Fruit fly (Drosophila melanogaster) whole organism, embryonic: ENCODE data around the gene CG8312.
A peak's percentile ranks its signal among the peaks of the same experiment; 100 is the strongest.

Experiments
- ATbp ChIP-seq: fragments of 200-800 bp; sonication (Bioruptor generic); optimal IDR thresholded peaks from 2 replicates; lab custom pipeline; 2017; ENCODE audit warnings: missing biosample characterization, mild to moderate bottlenecking, missing genetic modification characterization, missing genetic modification reagents
- Abd-B ChIP-seq: fragments of 200-800 bp; sonication (Bioruptor generic); optimal IDR thresholded peaks from 2 replicates; lab custom pipeline; 2018; ENCODE audit warnings: missing biosample characterization, mild to moderate bottlenecking, missing genetic modification characterization, moderate library complexity
- B-H2 ChIP-seq: fragments of 200-800 bp; sonication (Bioruptor generic); optimal IDR thresholded peaks from 2 replicates; lab custom pipeline; 2018; ENCODE audit warnings: missing biosample characterization, mild to moderate bottlenecking, missing genetic modification characterization
- CG12391 ChIP-seq: fragments of 200-800 bp; sonication (Bioruptor generic); optimal IDR thresholded peaks from 3 replicates; lab custom pipeline; 2018; ENCODE audit warnings: missing biosample characterization, mild to moderate bottlenecking, missing genetic modification characterization, moderate library complexity
- CG12659 ChIP-seq: fragments of 200-800 bp; sonication (Bioruptor generic); optimal IDR thresholded peaks from 3 replicates; lab custom pipeline; 2017; ENCODE audit warnings: mild to moderate bottlenecking, missing biosample characterization, missing genetic modification reagents, missing genetic modification characterization
- CG12769 ChIP-seq: fragments of 200-800 bp; sonication (Bioruptor generic); optimal IDR thresholded peaks from 2 replicates; lab custom pipeline; 2019; ENCODE audit warnings: missing biosample characterization, mild to moderate bottlenecking, missing genetic modification characterization, moderate library complexity
- CG15479 ChIP-seq: fragments of 200-800 bp; sonication (Bioruptor generic); optimal IDR thresholded peaks from 3 replicates; lab custom pipeline; 2019; ENCODE audit warnings: missing biosample characterization, mild to moderate bottlenecking, missing genetic modification characterization, moderate library complexity
- CG1602 ChIP-seq: fragments of 200-800 bp; sonication (Bioruptor generic); optimal IDR thresholded peaks from 3 replicates; lab custom pipeline; 2016; ENCODE audit warnings: missing biosample characterization, missing genetic modification characterization
- CG1647 ChIP-seq: fragments of 200-800 bp; sonication (Bioruptor generic); optimal IDR thresholded peaks from 3 replicates; lab custom pipeline; 2016; ENCODE audit warnings: missing biosample characterization, missing genetic modification characterization
- CG16815 ChIP-seq: fragments of 200-800 bp; sonication (Bioruptor generic); optimal IDR thresholded peaks from 3 replicates; lab custom pipeline; 2017; ENCODE audit warnings: missing biosample characterization, mild to moderate bottlenecking, missing genetic modification characterization
- CG18476 ChIP-seq: fragments of 200-800 bp; sonication (Bioruptor generic); optimal IDR thresholded peaks from 2 replicates; lab custom pipeline; 2016; ENCODE audit warnings: missing biosample characterization, mild to moderate bottlenecking, missing genetic modification characterization
- CG4730 ChIP-seq: fragments of 200-800 bp; sonication (Bioruptor generic); IDR thresholded peaks from 2 replicates; pipeline ENCODE4 v1.3.6; 2022; ENCODE audit warnings: missing biosample characterization, missing genetic modification characterization
- CG4820 ChIP-seq: fragments of 200-800 bp; sonication (Bioruptor generic); optimal IDR thresholded peaks from 3 replicates; lab custom pipeline; 2016; ENCODE audit warnings: missing biosample characterization, missing genetic modification characterization
- CG5245 ChIP-seq: fragments of 200-800 bp; sonication (Bioruptor generic); optimal IDR thresholded peaks from 3 replicates; lab custom pipeline; 2016; ENCODE audit warnings: missing biosample characterization, missing genetic modification characterization
- CG8478 ChIP-seq: fragments of >200 bp; optimal IDR thresholded peaks from 2 replicates; lab custom pipeline; 2018
- CTCF ChIP-seq: fragments of 200-800 bp; sonication (Bioruptor generic); optimal IDR thresholded peaks from 2 replicates; lab custom pipeline; 2017; ENCODE audit warnings: missing biosample characterization, mild to moderate bottlenecking, missing genetic modification characterization, moderate library complexity
- CrebB ChIP-seq: fragments of 200-800 bp; sonication (Bioruptor generic); optimal IDR thresholded peaks from 3 replicates; lab custom pipeline; 2018; ENCODE audit warnings: missing biosample characterization, mild to moderate bottlenecking, missing genetic modification characterization
- Doc2 ChIP-seq: fragments of 200-800 bp; sonication (Bioruptor generic); IDR thresholded peaks from 2 replicates; pipeline ENCODE4 v1.3.6; 2022; ENCODE audit warnings: missing biosample characterization, missing genetic modification characterization
- Ets65A ChIP-seq: fragments of 200-800 bp; sonication (Bioruptor generic); peaks from one replicate; lab custom pipeline; 2016; ENCODE audit warnings: missing biosample characterization, missing genetic modification characterization
- H15 ChIP-seq: fragments of 200-800 bp; sonication (Bioruptor generic); IDR thresholded peaks from 3 replicates; pipeline ENCODE4 v1.3.6; 2022; ENCODE audit warnings: missing biosample characterization, missing genetic modification characterization
- HmgZ ChIP-seq: fragments of 200-800 bp; sonication (Bioruptor generic); optimal IDR thresholded peaks from 2 replicates; lab custom pipeline; 2018; ENCODE audit warnings: missing biosample characterization, mild to moderate bottlenecking, missing genetic modification characterization
- Hmr ChIP-seq: fragments of 200-800 bp; sonication (Bioruptor generic); optimal IDR thresholded peaks from 3 replicates; lab custom pipeline; 2017; ENCODE audit warnings: mild to moderate bottlenecking, missing biosample characterization, missing genetic modification reagents, missing genetic modification characterization
- Lim3 ChIP-seq: fragments of 200-800 bp; sonication (Bioruptor generic); IDR thresholded peaks from 2 replicates; pipeline ENCODE4 v1.3.6; 2022; ENCODE audit warnings: missing biosample characterization, missing genetic modification characterization
- NFAT ChIP-seq: fragments of 200-800 bp; sonication (Bioruptor generic); IDR thresholded peaks from 2 replicates; pipeline ENCODE4 v1.3.6; 2022; ENCODE audit warnings: missing biosample characterization, missing genetic modification characterization
- Oaz ChIP-seq: fragments of 200-800 bp; sonication (Bioruptor generic); IDR thresholded peaks from 2 replicates; pipeline ENCODE4 v1.3.6; 2022; ENCODE audit warnings: missing biosample characterization, missing genetic modification characterization
- Sox100B ChIP-seq: fragments of 200-800 bp; sonication (Bioruptor generic); optimal IDR thresholded peaks from 3 replicates; lab custom pipeline; 2018; ENCODE audit warnings: missing biosample characterization, mild to moderate bottlenecking, missing genetic modification characterization
- Taf1 ChIP-seq: fragments of 200-800 bp; sonication (Bioruptor generic); IDR thresholded peaks from 2 replicates; pipeline ENCODE4 v1.3.6; 2022; ENCODE audit warnings: missing biosample characterization, missing genetic modification characterization
- Vsx1 ChIP-seq: fragments of 200-800 bp; sonication (Bioruptor generic); optimal IDR thresholded peaks from 2 replicates; lab custom pipeline; 2017; ENCODE audit warnings: missing biosample characterization, mild to moderate bottlenecking, missing genetic modification characterization, missing genetic modification reagents
- cad ChIP-seq: fragments of >200 bp; optimal IDR thresholded peaks from 2 replicates; lab custom pipeline; 2017; ENCODE audit warnings: missing biosample characterization, missing genetic modification characterization
- ewg ChIP-seq: fragments of 200-800 bp; sonication (Bioruptor generic); optimal IDR thresholded peaks from 3 replicates; lab custom pipeline; 2017; ENCODE audit warnings: mild to moderate bottlenecking, missing biosample characterization, missing genetic modification reagents, missing genetic modification characterization
- fd3F ChIP-seq: fragments of 200-800 bp; sonication (Bioruptor generic); optimal IDR thresholded peaks from 2 replicates; lab custom pipeline; 2018; ENCODE audit warnings: missing biosample characterization, mild to moderate bottlenecking, missing genetic modification characterization, moderate library complexity
- gro ChIP-seq: fragments of 200-800 bp; sonication (Bioruptor generic); optimal IDR thresholded peaks from 2 replicates; lab custom pipeline; 2016; ENCODE audit warnings: missing biosample characterization, missing genetic modification characterization
- her ChIP-seq: fragments of 200-800 bp; sonication (Bioruptor generic); optimal IDR thresholded peaks from 2 replicates; lab custom pipeline; 2016; ENCODE audit warnings: missing biosample characterization, missing genetic modification characterization
- mam ChIP-seq: fragments of 200-800 bp; sonication (Bioruptor generic); optimal IDR thresholded peaks from 3 replicates; lab custom pipeline; 2016; ENCODE audit warnings: missing biosample characterization, missing genetic modification characterization
- nerfin-1 ChIP-seq: fragments of 200-800 bp; sonication (Bioruptor generic); optimal IDR thresholded peaks from 3 replicates; lab custom pipeline; 2019; ENCODE audit warnings: missing biosample characterization, mild to moderate bottlenecking, missing genetic modification characterization, moderate library complexity
- nmo ChIP-seq: fragments of 200-800 bp; sonication (Bioruptor generic); optimal IDR thresholded peaks from 2 replicates; lab custom pipeline; 2018; ENCODE audit warnings: missing biosample characterization, mild to moderate bottlenecking, missing genetic modification characterization, moderate library complexity
- org-1 ChIP-seq: fragments of 200-800 bp; sonication (Bioruptor generic); optimal IDR thresholded peaks from 2 replicates; lab custom pipeline; 2017; ENCODE audit warnings: missing biosample characterization, missing genetic modification characterization
- pb ChIP-seq: fragments of 200-800 bp; sonication (Bioruptor generic); optimal IDR thresholded peaks from 3 replicates; lab custom pipeline; 2016; ENCODE audit warnings: missing biosample characterization, missing genetic modification characterization
- peb ChIP-seq: fragments of 200-800 bp; sonication (Bioruptor generic); IDR thresholded peaks from 2 replicates; pipeline ENCODE4 v1.3.6; 2022; ENCODE audit warnings: missing biosample characterization, missing genetic modification characterization
- prd ChIP-seq, 3 experiments: fragments of >200 bp in 2 of 3; fragments of 200-800 bp in 1 of 3; sonication (Bioruptor generic) in 1 of 3; optimal IDR thresholded peaks in 2 of 3; IDR thresholded peaks in 1 of 3; 2 replicates in 2 of 3; 3 replicates in 1 of 3; pipeline versions ENCODE4 v1.3.6 to Lab custom; 2017 to 2022; ENCODE audit warnings: missing biosample characterization in 1 of 3, missing genetic modification characterization in 1 of 3
- psq ChIP-seq: fragments of 200-800 bp; sonication (Bioruptor generic); optimal IDR thresholded peaks from 2 replicates; lab custom pipeline; 2017; ENCODE audit warnings: missing biosample characterization, missing genetic modification characterization
- rib ChIP-seq: fragments of 200-800 bp; sonication (Bioruptor generic); IDR thresholded peaks from 2 replicates; pipeline ENCODE4 v1.3.6; 2022; ENCODE audit warnings: missing biosample characterization, missing genetic modification characterization
- sd ChIP-seq: fragments of 200-800 bp; sonication (Bioruptor generic); optimal IDR thresholded peaks from 3 replicates; lab custom pipeline; 2018; ENCODE audit warnings: missing biosample characterization, mild to moderate bottlenecking, missing genetic modification characterization, moderate library complexity
- sima ChIP-seq: fragments of 200-800 bp; sonication (Bioruptor generic); optimal IDR thresholded peaks from 2 replicates; lab custom pipeline; 2016; ENCODE audit warnings: missing biosample characterization, missing genetic modification characterization
- sna ChIP-seq: fragments of 200-800 bp; sonication (Bioruptor generic); IDR thresholded peaks from 2 replicates; pipeline ENCODE4 v1.3.6; 2022; ENCODE audit warnings: missing biosample characterization, missing genetic modification characterization; ENCODE audit not compliant: partially characterized antibody
- sob ChIP-seq: fragments of 200-800 bp; sonication (Bioruptor generic); IDR thresholded peaks from 2 replicates; pipeline ENCODE4 v1.3.6; 2022; ENCODE audit warnings: missing biosample characterization, missing genetic modification characterization
- twi ChIP-seq: fragments of 200-800 bp; optimal IDR thresholded peaks from 2 replicates; lab custom pipeline; 2019; ENCODE audit warnings: missing biosample characterization, mild to moderate bottlenecking, missing genetic modification characterization, moderate library complexity
- usp ChIP-seq: fragments of >200 bp; optimal IDR thresholded peaks from 2 replicates; lab custom pipeline; 2017; ENCODE audit warnings: missing biosample characterization, missing genetic modification characterization
- wek ChIP-seq: fragments of 200-800 bp; sonication (Bioruptor generic); optimal IDR thresholded peaks from 3 replicates; lab custom pipeline; 2018; ENCODE audit warnings: missing biosample characterization, mild to moderate bottlenecking, missing genetic modification characterization, moderate library complexity
- zfh1 ChIP-seq: fragments of 200-800 bp; sonication (Bioruptor generic); IDR thresholded peaks from 3 replicates; pipeline ENCODE4 v1.3.6; 2022; ENCODE audit warnings: missing biosample characterization, missing genetic modification characterization
- zfh2 ChIP-seq: fragments of 200-800 bp; sonication (Bioruptor generic); optimal IDR thresholded peaks from 2 replicates; lab custom pipeline; 2016; ENCODE audit warnings: missing biosample characterization, missing genetic modification characterization

The CG8312 gene

dm6 chr3R:9559413-9560014, 31.6 kb upstream of the CG8312 start, which contains the start of the genes AP-1mu and MBD-like:
AP-1mu (minus strand) TSS chr3R:9559525.
MBD-like (plus strand) TSS chr3R:9559760.
- TF ChIP-seq CTCF (no peak), HmgZ (peak; percentile 80), org-1 (GFP tag; lab: Kevin White, UChicago) (no peak), Hmr (GFP tag; lab: Kevin White, UChicago) (peak; percentile 64), CG4820 (GFP tag; lab: Kevin White, UChicago) (peak; percentile 59), mam (GFP tag; lab: Kevin White, UChicago) (peak; percentile 70), prd (optimal IDR thresholded peaks at IDR 0.05; lab: Kevin White, UChicago) (no peak), prd (GFP tag; IDR thresholded peaks at IDR 0.05; lab: Robert Waterston, UW) (peak; percentile 77), CG16815 (GFP tag; lab: Kevin White, UChicago) (peak; percentile 39), CrebB (no peak), CG12659 (GFP tag; lab: Kevin White, UChicago) (peak; percentile 81), CG1602 (GFP tag; lab: Kevin White, UChicago) (peak; percentile 73), wek (GFP tag; lab: Kevin White, UChicago) (no peak), sd (tag; lab: Kevin White, UChicago) (peak; percentile 80), Abd-B (GFP tag; lab: Kevin White, UChicago) (peak; percentile 73), Lim3 (GFP tag; lab: Robert Waterston, UW) (no peak), CG5245 (no peak), Sox100B (GFP tag; lab: Kevin White, UChicago) (no peak), gro (GFP tag; lab: Kevin White, UChicago) (peak; percentile 65), B-H2 (GFP tag; lab: Kevin White, UChicago) (peak; percentile 71), ewg (GFP tag; lab: Kevin White, UChicago) (peak; percentile 58), pb (GFP tag; lab: Kevin White, UChicago) (peak; percentile 9), sna (0 out of 2 replicates have a peak, but pooled peaks have one; percentile 38), CG18476 (peak; percentile 62), NFAT (GFP tag; lab: Robert Waterston, UW) (no peak), usp (no peak), her (GFP tag; lab: Kevin White, UChicago) (peak; percentile 9), CG1647 (peak; percentile 34), CG12769 (no peak), nmo (GFP tag; lab: Kevin White, UChicago) (peak; percentile 74), fd3F (GFP tag; lab: Kevin White, UChicago) (peak; percentile 39), CG8478 (lab: Kevin White, UChicago) (no peak), psq (GFP tag; lab: Kevin White, UChicago) (no peak), twi (peak; percentile 46), H15 (0 out of 3 replicates have a peak, but pooled peaks have one; percentile 18), CG12391 (tag; lab: Kevin White, UChicago) (peak; percentile 79), CG4730 (GFP tag; lab: Robert Waterston, UW) (peak; percentile 56), CG15479 (GFP tag; lab: Kevin White, UChicago) (peak; percentile 19), ATbp (GFP tag; lab: Kevin White, UChicago) (no peak), Vsx1 (GFP tag; lab: Kevin White, UChicago) (no peak), Oaz (GFP tag; lab: Robert Waterston, UW) (no peak), sob (GFP tag; lab: Robert Waterston, UW) (peak; percentile 60), zfh2 (GFP tag; lab: Kevin White, UChicago) (peak; percentile 81), rib (GFP tag; lab: Robert Waterston, UW) (peak; percentile 45; the same call in 1 of the 2 replicates), Doc2 (GFP tag; lab: Robert Waterston, UW) (no peak), peb (GFP tag; lab: Robert Waterston, UW) (0 out of 2 replicates have a peak, but pooled peaks have one; percentile 41), zfh1 (GFP tag; lab: Robert Waterston, UW) (peak; percentile 49; the same call in 2 of the 3 replicates), Ets65A (GFP tag; lab: Kevin White, UChicago) (peak; percentile 95), nerfin-1 (tag; lab: Kevin White, UChicago) (peak; percentile 62), Taf1 (GFP tag; lab: Robert Waterston, UW) (peak; percentile 48; the same call in 1 of the 2 replicates), sima (GFP tag; lab: Kevin White, UChicago) (no peak), cad (GFP tag; lab: Kevin White, UChicago) (no peak)
